Worm (Caenorhabditis elegans) whole organism, late embryonic: Measurements from ENCODE around the gene srt-17.
"Not testable (repeated sequence)": the region's sequence is repeated elsewhere in the genome, so short reads cannot be mapped to it uniquely, and the experiment has no call there.

Experiments
- ceh-22 ChIP-seq: sonication (generic microtip); optimal IDR thresholded peaks from 2 replicates; lab custom pipeline; 2017; ENCODE audit warnings: missing biosample characterization, missing genetic modification characterization
- pag-3 ChIP-seq: sonication (generic microtip); optimal IDR thresholded peaks from 2 replicates; lab custom pipeline; 2016; ENCODE audit warnings: missing compliant biosample characterization, missing genetic modification characterization, borderline replicate concordance
- pha-4 ChIP-seq: fragments of 150-350 bp; optimal IDR thresholded peaks from 2 replicates; lab custom pipeline; 2018; ENCODE audit warnings: missing biosample characterization, missing genetic modification reagents, missing genetic modification characterization
- pqm-1 ChIP-seq: sonication (generic microtip); optimal IDR thresholded peaks from 2 replicates; lab custom pipeline; 2016; ENCODE audit warnings: missing genetic modification characterization, missing compliant biosample characterization
- sox-4 ChIP-seq: sonication (generic microtip); optimal IDR thresholded peaks from 2 replicates; lab custom pipeline; 2017; ENCODE audit warnings: mild to moderate bottlenecking, missing genetic modification characterization, inconsistent platforms, missing compliant biosample characterization
- unc-55 ChIP-seq: sonication (generic microtip); optimal IDR thresholded peaks from 2 replicates; lab custom pipeline; 2017; ENCODE audit warnings: missing biosample characterization, missing genetic modification reagents, missing genetic modification characterization

DNA sequence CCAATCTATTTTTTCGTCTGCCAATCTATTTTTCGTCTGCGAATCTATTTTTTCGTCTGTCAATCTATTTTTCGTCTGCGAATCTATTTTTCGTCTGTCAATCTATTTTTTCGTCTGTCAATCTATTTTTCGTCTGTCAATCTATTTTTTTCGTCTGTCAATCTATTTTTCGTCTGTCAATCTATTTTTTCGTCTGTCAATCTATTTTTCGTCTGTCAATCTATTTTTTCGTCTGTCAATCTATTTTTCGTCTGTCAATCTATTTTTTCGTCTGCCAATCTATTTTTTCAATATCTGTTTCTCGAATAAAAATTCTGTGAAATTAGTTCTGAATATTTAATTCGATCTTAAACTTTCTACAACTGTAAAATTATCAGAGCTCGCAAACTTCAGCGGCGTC lies 33.3 kb upstream of the srt-17 start:
- not testable (repeated sequence) for TF ChIP-seq pqm-1 (tag; lab: Kevin White, UChicago); pag-3; sox-4 (tag; lab: Kevin White, UChicago); unc-55 (GFP tag; lab: Kevin White, UChicago); pha-4 (tag; lab: Kevin White, UChicago); ceh-22
